Fruit fly (Drosophila melanogaster) whole organism, prepupa: ENCODE data around the gene sens-2.

Experiments
- CG10669 ChIP-seq: fragments of 200-800 bp; sonication (Bioruptor generic); optimal IDR thresholded peaks from 3 replicates; lab custom pipeline; 2018; ENCODE audit warnings: missing biosample characterization, mild to moderate bottlenecking, missing genetic modification characterization, moderate library complexity
- CG11762 ChIP-seq: fragments of 200-800 bp; sonication (Bioruptor generic); optimal IDR thresholded peaks from 3 replicates; lab custom pipeline; 2016; ENCODE audit warnings: missing biosample characterization, missing genetic modification characterization; ENCODE audit not compliant: insufficient read depth
- CG11902 ChIP-seq: fragments of 200-800 bp; sonication (Bioruptor generic); optimal IDR thresholded peaks from 3 replicates; lab custom pipeline; 2016; ENCODE audit warnings: missing biosample characterization, missing genetic modification characterization
- CG15336 ChIP-seq: fragments of 200-800 bp; sonication (Bioruptor generic); IDR thresholded peaks from 2 replicates; pipeline ENCODE4 v1.3.6; 2022; ENCODE audit warnings: missing biosample characterization, missing genetic modification characterization
- CG1621 ChIP-seq: fragments of 200-800 bp; sonication (Bioruptor generic); optimal IDR thresholded peaks from 3 replicates; lab custom pipeline; 2018; ENCODE audit warnings: missing biosample characterization, mild to moderate bottlenecking, missing genetic modification characterization
- CG16779 ChIP-seq: fragments of 200-800 bp; sonication (Bioruptor generic); optimal IDR thresholded peaks from 3 replicates; lab custom pipeline; 2017; ENCODE audit warnings: missing biosample characterization, mild to moderate bottlenecking, missing genetic modification characterization
- CG3032 ChIP-seq: fragments of 200-800 bp; optimal IDR thresholded peaks from 2 replicates; lab custom pipeline; 2019; ENCODE audit warnings: missing biosample characterization, mild to moderate bottlenecking, missing genetic modification characterization, moderate library complexity
- CG31627 ChIP-seq: fragments of 200-800 bp; sonication (Bioruptor generic); optimal IDR thresholded peaks from 3 replicates; lab custom pipeline; 2016; ENCODE audit warnings: missing biosample characterization, missing genetic modification characterization
- CG3919 ChIP-seq: fragments of 200-800 bp; sonication (Bioruptor generic); optimal IDR thresholded peaks from 3 replicates; lab custom pipeline; 2016; ENCODE audit warnings: missing biosample characterization, missing genetic modification characterization
- CG6163 ChIP-seq: fragments of 200-800 bp; sonication (Bioruptor generic); IDR thresholded peaks from 3 replicates; pipeline ENCODE4 v1.3.6; 2022; ENCODE audit warnings: missing biosample characterization, missing genetic modification characterization
- CG6276 ChIP-seq: fragments of 200-800 bp; sonication (Bioruptor generic); optimal IDR thresholded peaks from 2 replicates; lab custom pipeline; 2017; ENCODE audit warnings: missing biosample characterization, mild to moderate bottlenecking, missing genetic modification characterization
- CG6808 ChIP-seq: fragments of 200-800 bp; sonication (Bioruptor generic); optimal IDR thresholded peaks from 3 replicates; lab custom pipeline; 2017; ENCODE audit warnings: missing biosample characterization, missing genetic modification characterization, mild to moderate bottlenecking, moderate library complexity, missing genetic modification reagents
- CG6854 ChIP-seq: fragments of 200-800 bp; sonication (Bioruptor generic); optimal IDR thresholded peaks from 2 replicates; lab custom pipeline; 2017; ENCODE audit warnings: missing biosample characterization, mild to moderate bottlenecking, missing genetic modification characterization
- CG8319 ChIP-seq: fragments of 200-800 bp; sonication (Bioruptor generic); optimal IDR thresholded peaks from 3 replicates; lab custom pipeline; 2016; ENCODE audit warnings: missing biosample characterization, missing genetic modification characterization
- CG9139 ChIP-seq: fragments of 200-800 bp; sonication (Bioruptor generic); optimal IDR thresholded peaks from 3 replicates; lab custom pipeline; 2017; ENCODE audit warnings: missing biosample characterization, mild to moderate bottlenecking, missing genetic modification characterization
- Eip75B ChIP-seq: fragments of 200-800 bp; sonication (Bioruptor generic); optimal IDR thresholded peaks from 3 replicates; lab custom pipeline; 2016; ENCODE audit warnings: missing biosample characterization, missing genetic modification characterization
- Eip78C ChIP-seq: fragments of 200-800 bp; sonication (Bioruptor generic); peaks from one replicate; lab custom pipeline; 2016; ENCODE audit warnings: missing biosample characterization, missing genetic modification characterization
- Ets21C ChIP-seq: fragments of 200-800 bp; sonication (Bioruptor generic); optimal IDR thresholded peaks from 3 replicates; lab custom pipeline; 2016; ENCODE audit warnings: missing biosample characterization, missing genetic modification characterization
- Ets96B ChIP-seq: fragments of 200-800 bp; optimal IDR thresholded peaks from 2 replicates; lab custom pipeline; 2019; ENCODE audit warnings: missing biosample characterization, mild to moderate bottlenecking, missing genetic modification characterization, moderate library complexity
- Hr38 ChIP-seq: sonication (Bioruptor generic); optimal IDR thresholded peaks from 2 replicates; lab custom pipeline; 2016; ENCODE audit warnings: missing biosample characterization, missing genetic modification characterization
- Hr39 ChIP-seq: fragments of 200-800 bp; sonication (Bioruptor generic); optimal IDR thresholded peaks from 2 replicates; lab custom pipeline; 2016; ENCODE audit warnings: missing biosample characterization, missing genetic modification characterization
- Hr4 ChIP-seq: fragments of 200-800 bp; sonication (Bioruptor generic); optimal IDR thresholded peaks from 3 replicates; lab custom pipeline; 2016; ENCODE audit warnings: missing biosample characterization, missing genetic modification characterization
- Lpt ChIP-seq: fragments of 200-800 bp; sonication (Bioruptor generic); optimal IDR thresholded peaks from 3 replicates; lab custom pipeline; 2016; ENCODE audit warnings: missing biosample characterization, missing genetic modification characterization
- OdsH ChIP-seq: fragments of 200-800 bp; sonication (Bioruptor generic); optimal IDR thresholded peaks from 3 replicates; lab custom pipeline; 2016; ENCODE audit warnings: missing biosample characterization, missing genetic modification characterization
- Smox ChIP-seq: fragments of 200-800 bp; sonication (Bioruptor generic); optimal IDR thresholded peaks from 3 replicates; lab custom pipeline; 2016; ENCODE audit warnings: missing biosample characterization, missing genetic modification characterization
- Sox102F ChIP-seq: fragments of 200-800 bp; sonication (Bioruptor generic); optimal IDR thresholded peaks from 2 replicates; lab custom pipeline; 2016; ENCODE audit warnings: missing biosample characterization, mild to moderate bottlenecking, missing genetic modification characterization
- Sox14 ChIP-seq: fragments of 200-800 bp; sonication (Bioruptor generic); optimal IDR thresholded peaks from 3 replicates; lab custom pipeline; 2016; ENCODE audit warnings: missing biosample characterization, missing genetic modification characterization
- acj6 ChIP-seq: fragments of 200-800 bp; sonication (Bioruptor generic); optimal IDR thresholded peaks from 3 replicates; lab custom pipeline; 2016; ENCODE audit warnings: missing biosample characterization, missing genetic modification characterization
- cyc ChIP-seq: fragments of 200-800 bp; sonication (Bioruptor generic); optimal IDR thresholded peaks from 3 replicates; lab custom pipeline; 2016; ENCODE audit warnings: missing biosample characterization, missing genetic modification characterization
- eg ChIP-seq: fragments of 200-800 bp; sonication (Bioruptor generic); IDR thresholded peaks from 3 replicates; pipeline ENCODE4 v1.3.6; 2022; ENCODE audit warnings: missing biosample characterization, missing genetic modification characterization
- esn ChIP-seq: fragments of 200-800 bp; sonication (Bioruptor generic); optimal IDR thresholded peaks from 2 replicates; lab custom pipeline; 2016; ENCODE audit warnings: missing biosample characterization, mild to moderate bottlenecking, missing genetic modification characterization, moderate library complexity
- fd59A ChIP-seq: fragments of 200-800 bp; sonication (Bioruptor generic); optimal IDR thresholded peaks from 2 replicates; lab custom pipeline; 2017; ENCODE audit warnings: missing biosample characterization, mild to moderate bottlenecking, missing genetic modification characterization, missing genetic modification reagents
- fkh ChIP-seq: fragments of 200-800 bp; sonication (Bioruptor generic); optimal IDR thresholded peaks from 3 replicates; lab custom pipeline; 2017; ENCODE audit warnings: missing biosample characterization, mild to moderate bottlenecking, missing genetic modification characterization, moderate library complexity
- lz ChIP-seq: fragments of 200-800 bp; sonication (Bioruptor generic); optimal IDR thresholded peaks from 3 replicates; lab custom pipeline; 2016; ENCODE audit warnings: missing biosample characterization, missing genetic modification characterization
- net ChIP-seq: fragments of 200-800 bp; sonication (Bioruptor generic); optimal IDR thresholded peaks from 3 replicates; lab custom pipeline; 2016; ENCODE audit warnings: missing biosample characterization, missing genetic modification characterization
- pdm3 ChIP-seq: fragments of 200-800 bp; sonication (Bioruptor generic); optimal IDR thresholded peaks from 3 replicates; lab custom pipeline; 2016; ENCODE audit warnings: missing biosample characterization, missing genetic modification characterization
- salr ChIP-seq, 2 experiments: fragments of 200-800 bp; sonication (Bioruptor generic); optimal IDR thresholded peaks; 3 replicates each; lab custom pipeline; 2016 to 2018; ENCODE audit warnings: missing biosample characterization in 2 of 2, missing genetic modification characterization in 2 of 2, mild to moderate bottlenecking in 1 of 2
- spab ChIP-seq: fragments of 200-800 bp; sonication (Bioruptor generic); optimal IDR thresholded peaks from 2 replicates; lab custom pipeline; 2017; ENCODE audit warnings: missing biosample characterization, mild to moderate bottlenecking, missing genetic modification characterization, missing genetic modification reagents
- ss ChIP-seq, 2 experiments: fragments of 200-800 bp; sonication (Bioruptor generic); optimal IDR thresholded peaks; 2 replicates in 1 of 2; 3 replicates in 1 of 2; lab custom pipeline; 2017 to 2018; ENCODE audit warnings: mild to moderate bottlenecking in 2 of 2, missing biosample characterization in 2 of 2, missing genetic modification characterization in 2 of 2, moderate library complexity in 1 of 2
- vri ChIP-seq: fragments of 200-800 bp; sonication (Bioruptor generic); optimal IDR thresholded peaks from 3 replicates; lab custom pipeline; 2016; ENCODE audit warnings: missing biosample characterization, mild to moderate bottlenecking, missing genetic modification characterization

sens-2 gene

dm6 chr2L:6797408-6797807 is 24.3 kb upstream of the sens-2 start:
- TF ChIP-seq CG16779 (tag; lab: Kevin White, UChicago): no peak
- no peak for TF ChIP-seq vri (GFP tag; lab: Kevin White, UChicago)
- TF ChIP-seq CG1621: no peak
- no peak for TF ChIP-seq CG15336
- peak; percentile 38 for TF ChIP-seq Sox14
- peak; percentile 21 for TF ChIP-seq cyc
- peak; percentile 1 for TF ChIP-seq Smox
- TF ChIP-seq Hr4 (GFP tag; lab: Kevin White, UChicago): no peak
- TF ChIP-seq ss (GFP tag; optimal IDR thresholded peaks at IDR 0.05; lab: Kevin White, UChicago): no peak
- TF ChIP-seq fkh (GFP tag; lab: Kevin White, UChicago): peak; percentile 12
- peak; percentile 36 for TF ChIP-seq lz (GFP tag; lab: Kevin White, UChicago)
- TF ChIP-seq CG31627 (GFP tag; lab: Kevin White, UChicago): peak; percentile 51
- TF ChIP-seq eg (GFP tag; lab: Robert Waterston, UW): no peak
- TF ChIP-seq Sox102F: no peak
- no peak for TF ChIP-seq Lpt (GFP tag; lab: Kevin White, UChicago)
- no peak for TF ChIP-seq Hr38 (GFP tag; lab: Kevin White, UChicago)
- no peak for TF ChIP-seq net (GFP tag; lab: Kevin White, UChicago)
- peak; percentile 43 for TF ChIP-seq Hr39 (GFP tag; lab: Kevin White, UChicago)
- TF ChIP-seq CG11902 (GFP tag; lab: Kevin White, UChicago): no peak
- no peak for TF ChIP-seq Ets96B (tag; lab: Kevin White, UChicago)
- TF ChIP-seq Ets21C (GFP tag; lab: Kevin White, UChicago): peak; percentile 11
- no peak for TF ChIP-seq Eip75B (GFP tag; lab: Kevin White, UChicago)
- TF ChIP-seq pdm3 (GFP tag; lab: Kevin White, UChicago): peak; percentile 5
- TF ChIP-seq fd59A (GFP tag; lab: Kevin White, UChicago): no peak
- TF ChIP-seq CG9139 (GFP tag; lab: Kevin White, UChicago): no peak
- TF ChIP-seq CG6854 (GFP tag; lab: Kevin White, UChicago): no peak
- TF ChIP-seq CG10669 (GFP tag; lab: Kevin White, UChicago): no peak
- TF ChIP-seq CG11762 (GFP tag; lab: Kevin White, UChicago): no peak
- peak; percentile 41 for TF ChIP-seq esn
- no peak for TF ChIP-seq spab (GFP tag; lab: Kevin White, UChicago)
- TF ChIP-seq, all 60 proteins: peak for 10

dm6 chr2L:6798762-6799246 is 22.9 kb upstream of the sens-2 start, which contains the start of the genes nrv2 and CG43610:
TSS of gene nrv2 (minus strand) at chr2L:6798862.
TSS of gene CG43610 (plus strand) at chr2L:6799196.
- TF ChIP-seq CG8319 (GFP tag; lab: Kevin White, UChicago) (no peak), Eip78C (GFP tag; lab: Kevin White, UChicago) (no peak), acj6 (GFP tag; lab: Kevin White, UChicago) (no peak), Hr38 (GFP tag; lab: Kevin White, UChicago) (no peak), CG6163 (no peak), CG3032 (tag; lab: Kevin White, UChicago) (no peak), Hr39 (GFP tag; lab: Kevin White, UChicago) (no peak), CG3919 (GFP tag; lab: Kevin White, UChicago) (no peak), salr (GFP tag; optimal IDR thresholded peaks at IDR 0.05; lab: Kevin White, UChicago) (no peak), OdsH (GFP tag; lab: Kevin White, UChicago) (no peak), CG16779 (tag; lab: Kevin White, UChicago) (no peak), CG6808 (GFP tag; lab: Kevin White, UChicago) (no peak), esn (no peak), CG6276 (GFP tag; lab: Kevin White, UChicago) (no peak)
